Worm (Caenorhabditis elegans) whole organism, L1 larva: ENCODE measurements around the gene hst-3.2.

Source experiments
- blmp-1 ChIP-seq: fragments of 150-350 bp; optimal IDR thresholded peaks from 2 replicates; lab custom pipeline; 2014; ENCODE audit warnings: missing biosample characterization, missing genetic modification characterization
- lin-13 ChIP-seq: fragments of 150-350 bp; optimal IDR thresholded peaks from 2 replicates; lab custom pipeline; 2014; ENCODE audit warnings: missing biosample characterization, missing genetic modification reagents, missing genetic modification characterization
- mab-9 ChIP-seq: fragments of 200-800 bp; sonication (Bioruptor generic); IDR thresholded peaks from 2 replicates; pipeline ENCODE4 v1.3.6; 2022; ENCODE audit warnings: missing genetic modification reagents, missing genetic modification characterization, missing compliant biosample characterization
- mdl-1 ChIP-seq, 2 experiments: fragments of 150-350 bp; optimal IDR thresholded peaks; 2 replicates each; lab custom pipeline; 2014 to 2017; ENCODE audit warnings: missing biosample characterization in 2 of 2, missing genetic modification characterization in 2 of 2, inconsistent platforms in 1 of 2
- mep-1 ChIP-seq: fragments of 150-350 bp; optimal IDR thresholded peaks from 2 replicates; lab custom pipeline; 2014; ENCODE audit warnings: missing biosample characterization, missing genetic modification characterization
- nhr-47 ChIP-seq: sonication (generic microtip); optimal IDR thresholded peaks from 2 replicates; lab custom pipeline; 2016; ENCODE audit warnings: mild to moderate bottlenecking, missing genetic modification characterization, moderate library complexity, missing compliant biosample characterization
- nhr-76 ChIP-seq: sonication (generic microtip); optimal IDR thresholded peaks from 2 replicates; lab custom pipeline; 2017; ENCODE audit warnings: missing biosample characterization, missing genetic modification characterization
- nhr-84 ChIP-seq: sonication (generic microtip); optimal IDR thresholded peaks from 2 replicates; lab custom pipeline; 2017; ENCODE audit warnings: missing biosample characterization, missing genetic modification characterization
- skn-1 ChIP-seq: fragments of 150-350 bp; optimal IDR thresholded peaks from 2 replicates; lab custom pipeline; 2014; ENCODE audit warnings: missing biosample characterization, missing genetic modification characterization
- snpc-4 ChIP-seq: fragments of 150-350 bp; optimal IDR thresholded peaks from 2 replicates; lab custom pipeline; 2014; ENCODE audit warnings: missing biosample characterization, missing genetic modification characterization
- sox-4 ChIP-seq: sonication (generic microtip); optimal IDR thresholded peaks from 2 replicates; lab custom pipeline; 2016; ENCODE audit warnings: missing genetic modification characterization, missing compliant biosample characterization
- sptf-1 ChIP-seq: fragments of 150-350 bp; optimal IDR thresholded peaks from 2 replicates; lab custom pipeline; 2014; ENCODE audit warnings: missing biosample characterization, missing genetic modification characterization
- tbx-2 ChIP-seq: sonication (generic microtip); optimal IDR thresholded peaks from 2 replicates; lab custom pipeline; 2016; ENCODE audit warnings: missing genetic modification characterization, missing compliant biosample characterization

DNA sequence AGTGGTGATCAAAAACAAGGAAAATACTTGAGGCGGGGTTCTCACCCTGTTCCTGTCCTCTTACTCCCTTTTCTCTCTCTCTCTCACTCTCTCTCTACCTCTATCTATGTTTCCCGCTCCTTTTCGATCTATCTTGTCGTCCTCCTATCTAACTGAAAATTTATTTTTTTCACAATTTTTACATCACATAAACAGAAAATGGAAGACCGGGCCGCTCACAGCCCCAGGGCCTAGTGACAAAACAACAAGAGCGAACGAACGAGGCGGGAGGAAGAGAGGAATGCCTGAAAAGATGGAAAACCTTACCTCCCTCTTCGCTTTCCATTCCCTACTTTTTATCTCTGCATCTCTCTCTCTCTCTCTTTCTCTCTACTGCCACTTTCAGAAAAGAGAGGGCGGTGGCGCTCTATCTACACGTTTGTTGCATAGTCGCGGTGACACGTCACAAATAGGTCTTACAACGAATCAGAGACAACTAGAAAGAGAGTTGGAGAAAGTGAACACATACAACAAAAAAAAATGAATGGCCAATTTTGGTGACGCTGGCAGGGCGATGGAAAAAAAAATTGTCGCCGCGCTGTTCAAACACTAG, 47.1 kb upstream of the hst-3.2 start:
- TF ChIP-seq nhr-47 (tag; lab: Kevin White, UChicago) (no peak), mdl-1 (tag; optimal IDR thresholded peaks at IDR 0.05; lab: Kevin White, UChicago) (no peak), nhr-76 (no peak), sox-4 (tag; lab: Kevin White, UChicago) (no peak), lin-13 (GFP tag; lab: Kevin White, UChicago) (no peak), tbx-2 (no peak), sptf-1 (tag; lab: Kevin White, UChicago) (no peak), mep-1 (tag; lab: Kevin White, UChicago) (no peak), mab-9 (GFP tag; lab: Robert Waterston, UW) (no peak), snpc-4 (tag; lab: Kevin White, UChicago) (no peak), nhr-84 (no peak), blmp-1 (no peak), skn-1 (tag; lab: Kevin White, UChicago) (no peak)
